Fruit fly (Drosophila melanogaster): ENCODE results near the gene CG44000.

CG44000 gene

dm6 chr2L:5003670-5004453 lies 39.2 kb upstream of the CG44000 start:
- TF ChIP-seq fru (GFP tag; optimal IDR thresholded peaks at IDR 0.05) (no peak), Myc (optimal IDR thresholded peaks at IDR 0.05) (peak; percentile 29), N (GFP tag; optimal IDR thresholded peaks at IDR 0.05) (peak; percentile 55)

- TF ChIP-seq Hnf4 (GFP tag; optimal IDR thresholded peaks at IDR 0.05) (peak; percentile 92), h (GFP tag; optimal IDR thresholded peaks at IDR 0.05) (peak; percentile 93), ey (GFP tag; optimal IDR thresholded peaks at IDR 0.05) (peak; percentile 93), Hr78 (GFP tag; optimal IDR thresholded peaks at IDR 0.05) (no peak), CrebA (GFP tag; optimal IDR thresholded peaks at IDR 0.05; ENCODE audit: borderline replicate concordance) (no peak), OdsH (GFP tag; optimal IDR thresholded peaks at IDR 0.05) (peak; percentile 91), br (GFP tag; optimal IDR thresholded peaks at IDR 0.05) (peak; percentile 93), fru (GFP tag; optimal IDR thresholded peaks at IDR 0.05) (peak; percentile 92), N (GFP tag; optimal IDR thresholded peaks at IDR 0.05) (no peak), Abd-B (GFP tag; optimal IDR thresholded peaks at IDR 0.05) (no peak), usp (GFP tag; optimal IDR thresholded peaks at IDR 0.05) (no peak), woc (GFP tag; optimal IDR thresholded peaks at IDR 0.05) (peak; percentile 87), dmrt93B (GFP tag; optimal IDR thresholded peaks at IDR 0.05) (peak; percentile 72), lola (GFP tag; optimal IDR thresholded peaks at IDR 0.05) (no peak), Rel (GFP tag; optimal IDR thresholded peaks at IDR 0.05) (peak; percentile 57), Rel (tag; optimal IDR thresholded peaks at IDR 0.05) (peak; percentile 61), Mio (GFP tag; optimal IDR thresholded peaks at IDR 0.05) (peak; percentile 58), tai (GFP tag; optimal IDR thresholded peaks at IDR 0.05) (no peak), dl (GFP tag; optimal IDR thresholded peaks at IDR 0.05; ENCODE audit: insufficient read depth in 1 of 2, partially characterized antibody in 2 of 2) (no peak), dsf (GFP tag; optimal IDR thresholded peaks at IDR 0.05; ENCODE audit: borderline replicate concordance) (no peak), GATAd (GFP tag; optimal IDR thresholded peaks at IDR 0.05) (peak; percentile 5), sage (GFP tag; optimal IDR thresholded peaks at IDR 0.05) (peak; percentile 53), Hr83 (GFP tag; optimal IDR thresholded peaks at IDR 0.05; ENCODE audit: poor library complexity, severe bottlenecking) (no peak), CG9705 (GFP tag; optimal IDR thresholded peaks at IDR 0.05) (peak; percentile 64), Dfd (GFP tag; optimal IDR thresholded peaks at IDR 0.05) (no peak), pan (optimal IDR thresholded peaks at IDR 0.05) (no peak), brk (GFP tag; optimal IDR thresholded peaks at IDR 0.05) (peak; percentile 77), Sp1 (GFP tag; optimal IDR thresholded peaks at IDR 0.05) (peak; percentile 86), Jra (GFP tag; optimal IDR thresholded peaks at IDR 0.05) (peak; percentile 75), rgr (GFP tag; optimal IDR thresholded peaks at IDR 0.05) (peak; percentile 92), sv (GFP tag; optimal IDR thresholded peaks at IDR 0.05) (peak; percentile 92), jim (GFP tag; optimal IDR thresholded peaks at IDR 0.05) (no peak), Dif (GFP tag; optimal IDR thresholded peaks at IDR 0.05; ENCODE audit: partially characterized antibody) (no peak), foxo (GFP tag; optimal IDR thresholded peaks at IDR 0.05) (peak; percentile 59 to 95), HLH106 (tag; optimal IDR thresholded peaks at IDR 0.05) (peak; percentile 89), Vsx2 (GFP tag; optimal IDR thresholded peaks at IDR 0.05; ENCODE audit: partially characterized antibody) (no peak), psq (GFP tag; optimal IDR thresholded peaks at IDR 0.05) (peak; percentile 83), CG32264 (GFP tag; optimal IDR thresholded peaks at IDR 0.05) (peak; percentile 83), Myc (optimal IDR thresholded peaks at IDR 0.05) (no peak)
These were observed 38.2 kb upstream of the CG44000 start for dm6 chr2L:5004677-5005463.
